Worm (Caenorhabditis elegans): ENCODE results near the gene C42D4.19.

C42D4.19 gene

DNA sequence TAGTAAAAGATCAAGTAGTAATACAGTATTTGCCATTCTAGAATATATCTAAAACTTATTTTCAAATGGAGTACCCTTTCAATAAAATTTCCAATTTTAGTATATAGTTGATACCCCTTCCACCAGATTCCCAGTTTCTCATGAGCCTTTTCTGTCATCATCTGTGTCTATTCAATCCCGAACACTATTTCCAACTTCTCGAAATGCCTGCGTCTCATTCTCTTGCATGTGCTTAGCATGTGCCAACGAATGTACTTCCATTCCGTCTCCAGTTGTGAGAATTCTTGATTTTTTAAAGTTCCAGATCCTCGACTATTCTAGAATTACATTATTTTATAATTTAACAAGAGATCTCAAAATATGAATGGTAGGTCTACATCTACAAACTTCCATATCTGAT, 8.9 kb upstream of the C42D4.19 start, which contains the start of gene C42D4.18:
C42D4.18 (plus strand) TSS at position 231 of the 400 bp plus-strand sequence.
- TF ChIP-seq snu-23 (GFP tag; optimal IDR thresholded peaks at IDR 0.05) (peak; percentile 50), lsy-2 (tag; optimal IDR thresholded peaks at IDR 0.05) (peak; percentile 36 to 44), swsn-7 (tag; optimal IDR thresholded peaks at IDR 0.05) (peak; percentile 25), nhr-84 (tag; optimal IDR thresholded peaks at IDR 0.05) (no peak), ceh-8 (GFP tag; optimal IDR thresholded peaks at IDR 0.05) (no peak), ama-1 (optimal IDR thresholded peaks at IDR 0.05) (no peak), unc-62 (GFP tag; optimal IDR thresholded peaks at IDR 0.05) (no peak), ceh-82 (tag; optimal IDR thresholded peaks at IDR 0.05) (peak in 1 of 3 experiments; percentile 31), skn-1 (tag; optimal IDR thresholded peaks at IDR 0.05) (no peak), C04F5.9 (tag; optimal IDR thresholded peaks at IDR 0.05) (no peak), nhr-71 (tag; optimal IDR thresholded peaks at IDR 0.05) (peak; percentile 57), ztf-11 (tag; optimal IDR thresholded peaks at IDR 0.05) (no peak), mef-2 (tag; optimal IDR thresholded peaks at IDR 0.05) (no peak), ztf-4 (tag; optimal IDR thresholded peaks at IDR 0.05) (no peak), fkh-4 (tag; optimal IDR thresholded peaks at IDR 0.05; ENCODE audit: borderline replicate concordance) (no peak), unc-30 (tag; optimal IDR thresholded peaks at IDR 0.05) (no peak), hlh-17 (GFP tag; optimal IDR thresholded peaks at IDR 0.05; ENCODE audit: borderline replicate concordance) (no peak), egl-13 (tag; optimal IDR thresholded peaks at IDR 0.05) (no peak), dsc-1 (tag; optimal IDR thresholded peaks at IDR 0.05) (peak; percentile 42), C34B4.2 (tag; optimal IDR thresholded peaks at IDR 0.05) (no peak), fkh-8 (tag; optimal IDR thresholded peaks at IDR 0.05) (peak; percentile 37), dpl-1 (GFP tag; optimal IDR thresholded peaks at IDR 0.05) (peak; percentile 8 to 27 (median 13)), mab-9 (GFP tag; IDR thresholded peaks at IDR 0.05) (no peak), alr-1 (tag; optimal IDR thresholded peaks at IDR 0.05; ENCODE audit: borderline replicate concordance) (no peak), tbx-2 (tag; optimal IDR thresholded peaks at IDR 0.05) (no peak), Y116A8C.19 (tag; optimal IDR thresholded peaks at IDR 0.05; ENCODE audit: borderline replicate concordance) (no peak), mdl-1 (tag; optimal IDR thresholded peaks at IDR 0.05) (peak in 1 of 2 experiments; percentile 29), hlh-4 (tag; optimal IDR thresholded peaks at IDR 0.05) (no peak), lir-3 (tag; optimal IDR thresholded peaks at IDR 0.05; ENCODE audit: poor library complexity) (peak; percentile 7), lin-13 (GFP tag; optimal IDR thresholded peaks at IDR 0.05) (no peak), nhr-47 (tag; optimal IDR thresholded peaks at IDR 0.05) (peak; percentile 38), pax-3 (tag; optimal IDR thresholded peaks at IDR 0.05) (no peak), F16B12.6 (tag; optimal IDR thresholded peaks at IDR 0.05) (peak; percentile 16), nhr-85 (tag) (peak; percentile 44), blmp-1 (tag; optimal IDR thresholded peaks at IDR 0.05) (no peak), grh-1 (GFP tag; IDR thresholded peaks at IDR 0.05) (no peak), mep-1 (tag; optimal IDR thresholded peaks at IDR 0.05) (peak; percentile 53), nhr-76 (tag; optimal IDR thresholded peaks at IDR 0.05) (no peak), rnt-1 (tag; optimal IDR thresholded peaks at IDR 0.05) (peak; percentile 38), nhr-11 (tag; optimal IDR thresholded peaks at IDR 0.05) (no peak), pag-3 (tag; optimal IDR thresholded peaks at IDR 0.05; ENCODE audit: borderline replicate concordance, insufficient read depth) (no peak), efl-1 (optimal IDR thresholded peaks at IDR 0.05) (peak; percentile 65 to 73), efl-1 (GFP tag; optimal IDR thresholded peaks at IDR 0.05 in 1 of 2) (peak in 1 of 2 experiments; percentile 82), ces-1 (GFP tag; optimal IDR thresholded peaks at IDR 0.05) (no peak), isw-1 (GFP tag; IDR thresholded peaks at IDR 0.05) (peak; percentile 24), snpc-4 (tag; optimal IDR thresholded peaks at IDR 0.05) (no peak), vab-15 (tag; optimal IDR thresholded peaks at IDR 0.05) (no peak), sptf-1 (tag; optimal IDR thresholded peaks at IDR 0.05) (no peak), lin-14 (GFP tag; optimal IDR thresholded peaks at IDR 0.05) (no peak), ceh-88 (GFP tag; IDR thresholded peaks at IDR 0.05) (no peak)
